Worm (Caenorhabditis elegans) whole organism, L1 larva: ENCODE data around the gene dpy-11.
A peak's percentile ranks its signal among the peaks of the same experiment; 100 is the strongest.

ENCODE experiments used
- C04F5.9 ChIP-seq: sonication (generic microtip); optimal IDR thresholded peaks from 2 replicates; lab custom pipeline; 2016; ENCODE audit warnings: missing genetic modification characterization, missing compliant biosample characterization
- C16A3.4 ChIP-seq: fragments of 150-350 bp; optimal IDR thresholded peaks from 2 replicates; lab custom pipeline; 2014; ENCODE audit warnings: missing biosample characterization, missing genetic modification characterization
- aha-1 ChIP-seq: fragments of 150-350 bp; optimal IDR thresholded peaks from 2 replicates; lab custom pipeline; 2014; ENCODE audit warnings: missing biosample characterization, missing genetic modification characterization
- ama-1 ChIP-seq: fragments of 150-350 bp; optimal IDR thresholded peaks from 2 replicates; lab custom pipeline; 2014
- blmp-1 ChIP-seq: fragments of 150-350 bp; optimal IDR thresholded peaks from 2 replicates; lab custom pipeline; 2014; ENCODE audit warnings: missing biosample characterization, missing genetic modification characterization
- ceh-63 ChIP-seq: fragments of 200-800 bp; sonication (Bioruptor generic); optimal IDR thresholded peaks from 2 replicates; lab custom pipeline; 2018; ENCODE audit warnings: mild to moderate bottlenecking, missing genetic modification characterization, missing compliant biosample characterization
- ceh-82 ChIP-seq, 3 experiments: fragments of 150-350 bp in 1 of 3; sonication (generic microtip) in 2 of 3; optimal IDR thresholded peaks; 2 replicates each; lab custom pipeline; 2014 to 2017; ENCODE audit warnings: missing biosample characterization in 3 of 3, missing genetic modification characterization in 3 of 3
- ceh-90 ChIP-seq: sonication (generic microtip); optimal IDR thresholded peaks from 2 replicates; lab custom pipeline; 2016; ENCODE audit warnings: missing genetic modification characterization, missing compliant biosample characterization
- dpl-1 ChIP-seq, 3 experiments: fragments of 150-350 bp in 2 of 3; sonication (generic microtip) in 1 of 3; optimal IDR thresholded peaks; 2 replicates each; lab custom pipeline; 2014 to 2017; ENCODE audit warnings: missing biosample characterization in 3 of 3, missing genetic modification characterization in 3 of 3, missing genetic modification reagents in 3 of 3
- dsc-1 ChIP-seq: sonication (generic microtip); optimal IDR thresholded peaks from 2 replicates; lab custom pipeline; 2016; ENCODE audit warnings: mild to moderate bottlenecking, missing genetic modification characterization, missing compliant biosample characterization
- efl-1 ChIP-seq, 4 experiments: fragments of 150-350 bp; optimal IDR thresholded peaks in 3 of 4; peaks in 1 of 4; 1 replicate in 1 of 4; 2 replicates in 3 of 4; lab custom pipeline; 2014; ENCODE audit warnings: missing biosample characterization in 2 of 4, missing genetic modification characterization in 2 of 4, missing genetic modification reagents in 2 of 4
- elt-2 ChIP-seq: sonication (generic microtip); optimal IDR thresholded peaks from 2 replicates; lab custom pipeline; 2016; ENCODE audit warnings: missing genetic modification characterization, mild to moderate bottlenecking, inconsistent platforms, missing compliant biosample characterization, missing genetic modification reagents
- elt-3 ChIP-seq, 6 experiments: fragments of 150-350 bp in 1 of 6; sonication (generic microtip); optimal IDR thresholded peaks; 2 replicates each; lab custom pipeline; 2017 to 2018; ENCODE audit warnings: missing biosample characterization in 6 of 6, missing genetic modification characterization in 6 of 6, inconsistent platforms in 1 of 6
- ets-5 ChIP-seq: fragments of 200-800 bp; sonication (Bioruptor generic); IDR thresholded peaks from 2 replicates; pipeline ENCODE4 v1.3.6; 2022; ENCODE audit warnings: missing genetic modification characterization, missing compliant biosample characterization
- isw-1 ChIP-seq: fragments of 200-800 bp; sonication (Bioruptor generic); IDR thresholded peaks from 2 replicates; pipeline ENCODE4 v1.3.6; 2022; ENCODE audit warnings: missing genetic modification characterization, missing compliant biosample characterization
- lin-14 ChIP-seq: fragments of 200-800 bp; sonication (Bioruptor generic); optimal IDR thresholded peaks from 2 replicates; lab custom pipeline; 2018; ENCODE audit warnings: mild to moderate bottlenecking, missing genetic modification characterization, moderate library complexity, missing compliant biosample characterization
- lin-35 ChIP-seq, 2 experiments: fragments of 150-350 bp; optimal IDR thresholded peaks; 2 replicates each; lab custom pipeline; 2014; ENCODE audit warnings: missing biosample characterization in 2 of 2, missing genetic modification characterization in 2 of 2, missing genetic modification reagents in 2 of 2
- lsy-2 ChIP-seq, 2 experiments: fragments of 150-350 bp; optimal IDR thresholded peaks; 2 replicates each; lab custom pipeline; 2014; ENCODE audit warnings: missing biosample characterization in 2 of 2, missing genetic modification characterization in 2 of 2
- mab-9 ChIP-seq: fragments of 200-800 bp; sonication (Bioruptor generic); IDR thresholded peaks from 2 replicates; pipeline ENCODE4 v1.3.6; 2022; ENCODE audit warnings: missing genetic modification reagents, missing genetic modification characterization, missing compliant biosample characterization
- mep-1 ChIP-seq: fragments of 150-350 bp; optimal IDR thresholded peaks from 2 replicates; lab custom pipeline; 2014; ENCODE audit warnings: missing biosample characterization, missing genetic modification characterization
- nhr-11 ChIP-seq: fragments of 150-350 bp; optimal IDR thresholded peaks from 2 replicates; lab custom pipeline; 2014; ENCODE audit warnings: missing biosample characterization, missing genetic modification characterization
- nhr-71 ChIP-seq: sonication (generic microtip); optimal IDR thresholded peaks from 2 replicates; lab custom pipeline; 2016; ENCODE audit warnings: mild to moderate bottlenecking, missing genetic modification characterization, moderate library complexity, missing compliant biosample characterization
- nhr-77 ChIP-seq: fragments of 150-350 bp; optimal IDR thresholded peaks from 2 replicates; lab custom pipeline; 2014; ENCODE audit warnings: missing biosample characterization, missing genetic modification characterization
- nhr-84 ChIP-seq: sonication (generic microtip); optimal IDR thresholded peaks from 2 replicates; lab custom pipeline; 2017; ENCODE audit warnings: missing biosample characterization, missing genetic modification characterization
- nhr-85 ChIP-seq: sonication (generic microtip); peaks from one replicate; lab custom pipeline; 2016; ENCODE audit warnings: missing genetic modification characterization, inconsistent platforms, missing compliant biosample characterization
- pqm-1 ChIP-seq: sonication (generic microtip); optimal IDR thresholded peaks from 3 replicates; lab custom pipeline; 2017; ENCODE audit warnings: missing biosample characterization, missing genetic modification characterization
- rnt-1 ChIP-seq: sonication (generic microtip); optimal IDR thresholded peaks from 2 replicates; lab custom pipeline; 2016; ENCODE audit warnings: mild to moderate bottlenecking, missing genetic modification characterization, moderate library complexity, missing compliant biosample characterization
- snu-23 ChIP-seq: sonication (generic microtip); optimal IDR thresholded peaks from 2 replicates; lab custom pipeline; 2016; ENCODE audit warnings: missing genetic modification characterization, missing compliant biosample characterization
- sox-4 ChIP-seq: sonication (generic microtip); optimal IDR thresholded peaks from 2 replicates; lab custom pipeline; 2016; ENCODE audit warnings: missing genetic modification characterization, missing compliant biosample characterization
- swsn-7 ChIP-seq: sonication (generic microtip); optimal IDR thresholded peaks from 2 replicates; lab custom pipeline; 2016; ENCODE audit warnings: missing genetic modification characterization, missing compliant biosample characterization
- unc-98 ChIP-seq: fragments of 200-800 bp; sonication (Bioruptor generic); IDR thresholded peaks from 2 replicates; pipeline ENCODE4 v1.3.6; 2022; ENCODE audit warnings: missing genetic modification characterization, missing compliant biosample characterization
- zag-1 ChIP-seq: fragments of 150-350 bp; optimal IDR thresholded peaks from 2 replicates; lab custom pipeline; 2014; ENCODE audit warnings: missing biosample characterization, missing genetic modification characterization
- zip-4 ChIP-seq: fragments of 200-800 bp; sonication (Bioruptor generic); optimal IDR thresholded peaks from 2 replicates; lab custom pipeline; 2018; ENCODE audit warnings: mild to moderate bottlenecking, missing genetic modification characterization, moderate library complexity, missing compliant biosample characterization
- ztf-4 ChIP-seq: fragments of 150-350 bp; optimal IDR thresholded peaks from 2 replicates; lab custom pipeline; 2014; ENCODE audit warnings: missing biosample characterization, missing genetic modification characterization

dpy-11 gene

DNA sequence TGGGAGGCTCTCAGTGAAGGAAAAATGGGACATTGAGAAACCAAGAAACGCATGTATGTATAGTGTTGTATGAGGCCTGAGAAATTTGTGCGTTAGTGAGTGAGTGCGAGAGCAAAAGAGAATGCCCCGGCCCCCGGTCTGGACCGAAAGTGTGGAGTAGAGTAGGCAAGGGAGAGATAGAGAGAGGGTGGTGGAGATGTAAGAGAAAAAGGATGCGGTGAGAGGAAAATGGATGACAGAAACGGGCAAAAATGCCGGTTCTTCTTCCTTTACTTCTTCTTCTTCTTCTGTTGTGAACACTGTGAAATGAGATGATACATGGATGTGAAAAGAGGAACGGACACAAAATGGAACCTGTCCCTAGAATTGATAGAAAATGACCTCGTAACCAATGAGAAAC, 23.3 kb upstream of the dpy-11 start:
- TF ChIP-seq ceh-63 (GFP tag; lab: Kevin White, UChicago) (no peak), ama-1 (lab: Kevin White, UChicago) (no peak), lin-14 (peak; percentile 71), ceh-82 (tag; optimal IDR thresholded peaks at IDR 0.05; lab: Kevin White, UChicago) (peak in 1 of 3 experiments; percentile 19), dpl-1 (GFP tag; optimal IDR thresholded peaks at IDR 0.05; lab: Kevin White, UChicago) (no peak), lsy-2 (tag; optimal IDR thresholded peaks at IDR 0.05; lab: Kevin White, UChicago) (peak in 1 of 2 experiments; percentile 48), ztf-4 (no peak), nhr-84 (tag; lab: Kevin White, UChicago) (no peak), dsc-1 (tag; lab: Kevin White, UChicago) (peak; percentile 28), C16A3.4 (tag; lab: Kevin White, UChicago) (no peak), unc-98 (GFP tag; lab: Robert Waterston, UW) (no peak), blmp-1 (tag; lab: Kevin White, UChicago) (peak; percentile 4), swsn-7 (tag; lab: Kevin White, UChicago) (no peak), sox-4 (tag; lab: Kevin White, UChicago) (no peak), lin-35 (GFP tag; optimal IDR thresholded peaks at IDR 0.05; lab: Kevin White, UChicago) (no peak), snu-23 (GFP tag; lab: Kevin White, UChicago) (peak; percentile 11), C04F5.9 (no peak), nhr-11 (tag; lab: Kevin White, UChicago) (no peak), isw-1 (GFP tag; lab: Robert Waterston, UW) (no peak), zip-4 (GFP tag; lab: Kevin White, UChicago) (no peak), nhr-71 (tag; lab: Kevin White, UChicago) (peak; percentile 22), efl-1 (optimal IDR thresholded peaks at IDR 0.05; lab: Kevin White, UChicago) (no peak), efl-1 (GFP tag; optimal IDR thresholded peaks at IDR 0.05 in 1 of 2; lab: Kevin White, UChicago) (peak in 1 of 2 experiments; percentile 74), rnt-1 (tag; lab: Kevin White, UChicago) (peak; percentile 30)

DNA sequence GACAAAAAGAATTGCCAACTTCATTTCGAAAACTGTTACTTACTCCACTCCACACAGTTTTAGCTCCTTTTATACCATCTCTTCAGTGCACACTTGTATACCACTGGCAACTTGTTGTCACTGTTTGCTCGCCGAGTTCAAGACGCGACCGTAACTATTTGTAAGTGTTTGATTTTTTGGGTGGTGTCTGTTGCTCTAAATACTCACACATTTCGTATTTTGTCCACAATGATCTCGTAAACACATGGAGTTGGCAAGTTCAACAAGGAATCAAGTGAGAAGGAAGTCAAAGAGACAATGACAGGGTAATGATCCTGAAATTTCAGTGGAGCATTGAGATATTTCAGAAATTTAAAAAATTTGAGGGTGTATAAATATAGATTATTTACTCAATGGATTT, 18.0 kb upstream of the dpy-11 start, which contains the start of gene hpo-26:
Gene hpo-26 (minus strand): TSS at position 31 of the 400 bp plus-strand sequence.
- TF ChIP-seq lsy-2 (tag; optimal IDR thresholded peaks at IDR 0.05; lab: Kevin White, UChicago) (peak in 1 of 2 experiments; percentile 9), ceh-82 (tag; optimal IDR thresholded peaks at IDR 0.05; lab: Kevin White, UChicago) (peak in 1 of 3 experiments; percentile 12), ceh-90 (tag; lab: Kevin White, UChicago) (no peak), lin-14 (peak; percentile 15), nhr-71 (tag; lab: Kevin White, UChicago) (peak; percentile 21), nhr-77 (peak; percentile 81), ets-5 (no peak)
- TF ChIP-seq, all 84 proteins: peak for 5

DNA sequence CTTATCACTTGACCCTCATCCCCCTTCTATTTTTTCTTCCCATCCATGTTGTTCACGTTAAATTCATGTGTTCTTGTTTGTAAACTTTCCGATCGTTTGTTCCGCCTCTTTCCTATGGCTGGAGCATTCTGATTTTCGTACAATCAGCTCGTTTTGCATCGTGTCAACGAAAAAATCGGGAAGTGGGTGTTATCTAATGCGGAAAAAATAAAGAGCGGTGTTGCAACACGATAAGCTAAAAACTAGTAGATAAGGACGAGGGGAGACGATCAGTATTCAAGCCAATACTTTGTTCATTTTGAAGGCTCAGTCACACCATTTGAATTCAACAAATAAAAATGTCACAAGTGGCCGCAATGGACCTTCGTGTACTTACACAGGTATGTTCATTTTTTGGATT, 9.7 kb upstream of the dpy-11 start, which contains the start of gene acs-1:
Gene acs-1 (plus strand): TSS at position 233 of the 400 bp plus-strand sequence.
- TF ChIP-seq pqm-1 (peak; percentile 84), elt-2 (tag; lab: Kevin White, UChicago) (peak; percentile 93), aha-1 (tag; lab: Kevin White, UChicago) (no peak), efl-1 (optimal IDR thresholded peaks at IDR 0.05; lab: Kevin White, UChicago) (no peak), efl-1 (GFP tag; optimal IDR thresholded peaks at IDR 0.05 in 1 of 2; lab: Kevin White, UChicago) (peak in 1 of 2 experiments; percentile 59), lin-14 (no peak)

DNA sequence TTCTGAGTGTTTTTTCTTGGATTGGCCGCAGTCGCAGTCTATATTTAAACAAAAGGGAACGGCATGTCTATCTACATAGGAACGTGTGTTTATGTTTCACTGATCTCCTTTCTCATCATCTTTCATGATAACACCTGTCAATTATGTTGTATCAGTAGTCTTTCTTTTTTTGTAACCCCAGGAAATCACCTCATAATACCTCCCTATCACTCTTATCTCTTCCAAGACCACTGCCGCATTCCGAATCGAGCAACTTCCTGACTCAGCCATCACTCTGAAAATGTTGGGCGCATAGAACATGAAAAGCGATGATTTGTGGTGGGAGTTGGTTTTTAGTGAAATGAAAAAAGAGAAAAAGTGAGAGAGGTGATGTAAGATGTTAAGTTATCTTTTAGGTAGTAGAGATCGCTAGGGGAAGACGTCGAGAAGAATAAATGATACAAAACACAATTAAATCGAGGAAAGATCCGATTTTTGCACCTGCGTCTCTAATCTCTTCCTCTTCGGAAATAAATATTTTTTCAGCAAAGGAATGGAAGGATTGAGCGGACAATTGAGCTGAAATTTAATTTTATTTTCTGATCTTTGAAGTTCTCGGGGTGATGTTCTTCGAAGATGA, 7.9 kb upstream of the dpy-11 start:
- TF ChIP-seq nhr-11 (tag; lab: Kevin White, UChicago) (no peak), isw-1 (GFP tag; lab: Robert Waterston, UW) (no peak), nhr-85 (tag; lab: Kevin White, UChicago) (peak; percentile 70), blmp-1 (tag; lab: Kevin White, UChicago) (peak; percentile 56), mep-1 (tag; lab: Kevin White, UChicago) (no peak), lin-14 (peak; percentile 25), zag-1 (tag; lab: Kevin White, UChicago) (no peak), elt-2 (tag; lab: Kevin White, UChicago) (peak; percentile 72), mab-9 (GFP tag; lab: Robert Waterston, UW) (no peak), pqm-1 (peak; percentile 35), elt-3 (tag; optimal IDR thresholded peaks at IDR 0.05; lab: Kevin White, UChicago) (peak in 1 of 6 experiments; percentile 22)
